Fruit fly (Drosophila melanogaster) ovary, adult (tissue): ENCODE measurements around the gene wfs1.

ENCODE experiments used
- CG17801 ChIP-seq: fragments of 200-800 bp; optimal IDR thresholded peaks from 2 replicates; lab custom pipeline; 2019; ENCODE audit warnings: missing biosample characterization, mild to moderate bottlenecking, missing genetic modification characterization, moderate library complexity; ENCODE audit not compliant: partially characterized antibody

wfs1 gene

DNA sequence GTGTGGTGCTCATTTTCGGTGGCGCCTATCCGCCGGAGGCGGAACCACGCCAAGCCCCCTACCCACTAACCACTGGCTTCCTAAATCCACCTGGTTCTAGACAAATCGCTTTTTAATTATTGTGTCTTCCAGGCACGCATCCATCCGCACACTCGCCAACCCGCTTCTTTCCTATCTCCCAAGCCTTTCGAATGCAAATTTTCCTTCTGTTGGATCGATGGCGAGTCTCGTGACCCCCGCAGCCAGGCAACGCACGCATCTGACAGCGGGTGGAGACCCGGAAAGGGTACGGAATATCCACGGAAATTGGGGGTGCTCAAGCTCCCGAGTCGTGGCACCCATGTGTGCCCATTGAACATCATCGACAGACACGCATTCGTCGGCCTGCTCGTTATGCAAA lies 17.0 kb upstream of the wfs1 start, which contains the start of gene CG13842:
TSS of gene CG13842 (minus strand) at position 101 of the 400 bp plus-strand sequence.
- no peak for TF ChIP-seq CG17801

DNA sequence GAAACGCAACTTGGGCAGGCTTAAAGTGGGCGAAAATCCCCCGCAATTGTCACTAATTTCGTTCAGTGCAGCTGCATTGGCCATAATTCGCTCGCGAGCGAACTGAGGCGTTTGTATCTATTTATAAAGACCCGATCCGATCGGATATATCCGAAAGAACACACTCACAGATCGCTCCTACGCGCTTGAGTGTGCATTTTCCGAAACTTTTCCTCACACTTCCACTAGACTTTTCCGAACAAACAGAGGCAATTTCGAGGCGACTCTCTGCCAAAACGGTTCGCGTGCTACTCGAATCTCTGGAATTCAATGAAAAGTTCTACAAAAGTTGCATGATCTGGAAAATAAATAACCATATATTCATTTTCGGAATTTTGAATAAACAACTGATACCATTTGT lies 11.6 kb upstream of the wfs1 start, which contains the start of the genes CG6972 and CCAP:
TSS of gene CG6972 (plus strand) at position 215 of the 400 bp plus-strand sequence.
TSS of gene CCAP (minus strand) at position 292 of the 400 bp plus-strand sequence.
- no peak for TF ChIP-seq CG17801

- no peak for TF ChIP-seq CG17801
Measured at dm6 chr3R:22698208-22698607, 8.0 kb upstream of the wfs1 start, which contains the start of gene Cyp6d4. TSS of gene Cyp6d4 (plus strand) at chr3R:22698319.

dm6 chr3R:22694659-22695058 lies 4.5 kb upstream of the wfs1 start, which contains the start of gene cd:
TSS of gene cd (plus strand) at chr3R:22694959.
- TF ChIP-seq CG17801 = no peak

dm6 chr3R:22686336-22686874 lies 3.8 kb downstream of the wfs1 start, which contains the start of the genes Gclm and CG17625:
TSS of gene Gclm (minus strand) at chr3R:22686510.
TSS of gene CG17625 (plus strand) at chr3R:22686849.
- peak; percentile 83 for TF ChIP-seq CG17801

- TF ChIP-seq CG17801 = no peak
Measured at dm6 chr3R:22684948-22685253, 5.3 kb downstream of the wfs1 start.

- TF ChIP-seq CG17801 = no peak
Measured at dm6 chr3R:22684044-22684947, 5.9 kb downstream of the wfs1 start.

DNA sequence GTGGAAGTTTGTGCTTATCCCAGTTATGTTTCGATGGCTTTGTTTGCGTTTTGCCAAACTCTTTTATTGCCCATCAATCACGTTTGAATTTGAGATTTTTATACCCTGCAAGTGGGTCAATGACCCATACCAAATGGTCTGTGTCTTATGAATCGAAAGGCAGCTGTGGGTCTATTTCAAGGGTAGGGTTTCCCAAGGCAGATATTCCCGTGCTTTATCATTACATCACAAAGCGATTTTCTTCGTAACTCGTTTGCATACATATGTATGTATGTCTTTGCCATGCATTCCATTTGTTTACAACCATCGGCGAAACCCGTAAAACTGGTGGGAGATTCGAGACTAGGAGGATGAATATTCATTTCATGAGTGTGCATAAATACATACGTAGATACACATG lies 14.7 kb downstream of the wfs1 start:
- TF ChIP-seq CG17801 = no peak

- no peak for TF ChIP-seq CG17801
Measured at dm6 chr3R:22673528-22673959, 16.6 kb downstream of the wfs1 start.

DNA sequence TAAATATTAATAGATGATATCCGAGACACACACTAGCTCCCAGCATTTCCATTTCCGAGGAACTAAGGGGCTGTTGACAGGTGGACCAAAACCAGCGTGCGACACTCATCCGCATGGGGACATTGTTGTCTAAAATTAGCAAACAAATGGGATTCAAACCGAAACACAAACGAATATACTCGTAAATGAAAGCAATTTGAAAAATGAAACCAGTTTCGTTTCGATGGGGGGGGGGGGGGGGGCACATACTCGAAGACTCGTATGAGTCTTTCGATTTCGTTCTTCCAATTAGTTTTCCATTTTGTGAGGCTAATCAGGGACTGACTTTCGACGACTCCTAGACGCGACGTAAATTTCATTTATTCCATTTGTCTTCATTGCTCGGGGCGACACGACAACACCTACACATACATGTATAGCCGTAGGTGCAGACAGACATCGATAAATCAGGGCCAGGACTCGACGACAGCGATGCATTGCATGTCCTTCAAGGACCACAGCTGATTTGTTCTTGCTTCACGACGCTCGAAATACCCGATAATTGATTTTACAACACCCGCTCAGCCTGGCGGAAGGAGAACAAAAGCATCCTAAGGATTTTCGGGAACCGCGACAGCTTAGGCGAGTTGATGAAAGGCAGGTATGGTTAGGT lies 17.4 kb downstream of the wfs1 start:
- TF ChIP-seq CG17801 = no peak

DNA sequence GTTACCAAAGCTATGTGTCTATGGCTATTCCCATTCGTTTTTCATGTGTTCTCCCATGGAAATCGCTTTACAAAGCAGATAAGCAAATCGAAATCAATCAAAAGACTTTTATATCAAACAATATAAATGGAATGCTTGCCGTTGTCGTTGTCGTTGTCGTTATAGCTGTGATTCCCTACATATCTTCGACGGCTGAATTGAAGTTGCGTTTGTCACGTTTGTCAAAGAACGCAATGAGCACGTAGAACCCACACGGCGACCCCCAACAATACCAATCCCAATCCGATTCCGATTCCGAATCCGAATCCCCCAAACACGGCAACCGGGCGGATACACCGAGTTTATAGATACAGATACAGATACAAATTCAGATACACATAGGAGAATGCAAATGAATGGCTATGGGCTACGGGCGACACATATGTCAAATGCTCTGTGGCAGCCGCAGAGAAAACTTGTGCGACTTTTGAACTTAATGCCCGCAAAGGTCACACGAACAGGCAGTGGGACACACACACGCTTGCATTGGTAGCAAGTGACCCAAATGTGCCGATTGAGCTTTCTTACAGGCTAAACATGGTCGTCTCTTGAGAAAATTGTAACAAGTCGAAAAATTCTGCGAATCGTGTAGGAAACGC lies 20.3 kb downstream of the wfs1 start:
- TF ChIP-seq CG17801 = no peak

dm6 chr3R:22669121-22669520 lies 21.1 kb downstream of the wfs1 start:
- TF ChIP-seq CG17801 = no peak

dm6 chr3R:22668622-22669021 lies 21.6 kb downstream of the wfs1 start:
- TF ChIP-seq CG17801 = no peak

- TF ChIP-seq CG17801 = no peak
Measured at dm6 chr3R:22667959-22668316, 22.2 kb downstream of the wfs1 start.

DNA sequence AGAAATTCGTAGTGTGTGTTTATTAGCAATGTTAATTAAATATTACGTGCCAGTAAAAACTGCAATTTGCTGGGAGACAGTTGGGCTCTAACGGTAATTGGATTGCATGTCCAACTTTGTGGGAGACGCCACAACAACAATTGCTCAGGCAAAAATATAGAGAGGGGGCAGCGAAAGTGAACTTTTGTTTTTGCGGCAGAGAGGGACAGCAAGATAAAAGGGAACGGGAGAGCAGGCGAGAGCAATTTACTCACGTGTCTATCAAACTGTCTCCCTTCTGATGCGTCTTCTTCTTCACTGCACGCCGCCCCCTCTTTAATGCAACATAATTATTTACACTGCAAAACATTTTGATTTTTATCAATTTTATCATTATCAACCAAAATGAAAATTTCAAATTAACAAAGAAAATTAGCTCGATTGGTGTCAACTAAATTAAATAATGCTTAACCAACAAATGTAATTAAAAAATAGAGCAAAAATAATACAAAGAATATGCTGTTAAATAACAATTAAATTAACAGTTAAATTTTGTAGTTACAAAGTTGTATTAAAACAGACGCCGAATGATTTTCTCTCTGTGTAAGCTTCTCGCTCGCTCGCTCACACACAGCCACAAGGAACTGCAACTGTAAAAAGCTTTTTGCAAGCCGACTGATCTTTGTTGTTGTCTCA lies 22.8 kb downstream of the wfs1 start:
- peak; percentile 91 for TF ChIP-seq CG17801
